Fruit fly (Drosophila melanogaster) whole organism, embryonic: ENCODE measurements around the gene Dop2R.

Experiments used
- Atf6 ChIP-seq: fragments of 200-800 bp; sonication (Bioruptor generic); IDR thresholded peaks from 2 replicates; pipeline ENCODE4 v1.3.6; 2022; ENCODE audit warnings: missing biosample characterization, missing genetic modification characterization
- CG1024 ChIP-seq: fragments of 200-800 bp; sonication (Bioruptor generic); IDR thresholded peaks from 2 replicates; pipeline ENCODE4 v1.3.6; 2022; ENCODE audit warnings: missing biosample characterization, missing genetic modification characterization
- CG11504 ChIP-seq: fragments of 200-800 bp; sonication (Bioruptor generic); optimal IDR thresholded peaks from 3 replicates; lab custom pipeline; 2019; ENCODE audit warnings: missing biosample characterization, mild to moderate bottlenecking, missing genetic modification characterization, moderate library complexity
- CG12769 ChIP-seq: fragments of 200-800 bp; sonication (Bioruptor generic); optimal IDR thresholded peaks from 2 replicates; lab custom pipeline; 2019; ENCODE audit warnings: missing biosample characterization, mild to moderate bottlenecking, missing genetic modification characterization, moderate library complexity
- CG13894 ChIP-seq: fragments of 200-800 bp; sonication (Bioruptor generic); optimal IDR thresholded peaks from 3 replicates; lab custom pipeline; 2018; ENCODE audit warnings: missing biosample characterization, mild to moderate bottlenecking, missing genetic modification characterization, moderate library complexity
- CG14710 ChIP-seq: fragments of 200-800 bp; sonication (Bioruptor generic); optimal IDR thresholded peaks from 3 replicates; lab custom pipeline; 2019; ENCODE audit warnings: missing biosample characterization, mild to moderate bottlenecking, missing genetic modification characterization, moderate library complexity
- CG16863 ChIP-seq: fragments of 200-800 bp; sonication (Bioruptor generic); optimal IDR thresholded peaks from 3 replicates; lab custom pipeline; 2016; ENCODE audit warnings: missing biosample characterization, missing genetic modification characterization
- CG1792 ChIP-seq: fragments of 200-800 bp; sonication (Bioruptor generic); optimal IDR thresholded peaks from 2 replicates; lab custom pipeline; 2016; ENCODE audit warnings: missing biosample characterization, missing genetic modification characterization
- CG18011 ChIP-seq: fragments of 200-800 bp; sonication (Bioruptor generic); optimal IDR thresholded peaks from 2 replicates; lab custom pipeline; 2017; ENCODE audit warnings: missing biosample characterization, missing genetic modification characterization, mild to moderate bottlenecking, moderate library complexity, missing genotype
- CG30403 ChIP-seq: fragments of 200-800 bp; sonication (Bioruptor generic); optimal IDR thresholded peaks from 3 replicates; lab custom pipeline; 2016; ENCODE audit warnings: missing biosample characterization, missing genetic modification characterization
- CG32532 ChIP-seq: fragments of 200-800 bp; sonication (Bioruptor generic); IDR thresholded peaks from 2 replicates; pipeline ENCODE4 v1.3.6; 2022; ENCODE audit warnings: missing biosample characterization, missing genetic modification characterization
- CG34422 ChIP-seq: fragments of 200-800 bp; sonication (Bioruptor generic); IDR thresholded peaks from 3 replicates; pipeline ENCODE4 v1.3.6; 2022; ENCODE audit warnings: missing biosample characterization, missing genetic modification characterization
- CG3726 ChIP-seq: fragments of 200-800 bp; sonication (Bioruptor generic); IDR thresholded peaks from 3 replicates; pipeline ENCODE4, ENCODE4 v1.3.6; 2022; ENCODE audit warnings: missing biosample characterization, missing genetic modification characterization
- CG3838 ChIP-seq: fragments of 200-800 bp; sonication (Bioruptor generic); optimal IDR thresholded peaks from 3 replicates; lab custom pipeline; 2016; ENCODE audit warnings: missing biosample characterization, missing genetic modification characterization
- CG7556 ChIP-seq: fragments of 200-800 bp; sonication (Bioruptor generic); optimal IDR thresholded peaks from 2 replicates; lab custom pipeline; 2017; ENCODE audit warnings: missing biosample characterization, mild to moderate bottlenecking, missing genetic modification characterization
- CG7839 ChIP-seq: fragments of 200-800 bp; sonication (Bioruptor generic); optimal IDR thresholded peaks from 3 replicates; lab custom pipeline; 2018; ENCODE audit warnings: missing biosample characterization, mild to moderate bottlenecking, missing genetic modification characterization, moderate library complexity
- CG8281 ChIP-seq: fragments of 200-800 bp; sonication (Bioruptor generic); optimal IDR thresholded peaks from 2 replicates; lab custom pipeline; 2018; ENCODE audit warnings: missing biosample characterization, mild to moderate bottlenecking, missing genetic modification characterization, moderate library complexity
- CG8290 ChIP-seq, 3 experiments: fragments of 200-800 bp; sonication (Bioruptor generic); optimal IDR thresholded peaks; 2 replicates each; lab custom pipeline; 2016 to 2019; ENCODE audit warnings: missing biosample characterization in 3 of 3, missing genetic modification characterization in 3 of 3, mild to moderate bottlenecking in 2 of 3, moderate library complexity in 1 of 3
- CoRest ChIP-seq: fragments of 200-800 bp; sonication (Bioruptor generic); optimal IDR thresholded peaks from 3 replicates; lab custom pipeline; 2018; ENCODE audit warnings: missing biosample characterization, mild to moderate bottlenecking, missing genetic modification characterization, moderate library complexity
- E2f1 ChIP-seq: fragments of 200-800 bp; sonication (Bioruptor generic); IDR thresholded peaks from 2 replicates; pipeline ENCODE4 v1.3.6; 2022; ENCODE audit warnings: missing biosample characterization, missing genetic modification characterization
- HLH54F ChIP-seq: fragments of 200-800 bp; sonication (Bioruptor generic); optimal IDR thresholded peaks from 3 replicates; lab custom pipeline; 2016; ENCODE audit warnings: missing biosample characterization, missing genetic modification characterization
- Hr51 ChIP-seq, 2 experiments: fragments of 200-800 bp; sonication (Bioruptor generic); optimal IDR thresholded peaks; 2 replicates in 1 of 2; 3 replicates in 1 of 2; lab custom pipeline; 2016 to 2018; ENCODE audit warnings: missing biosample characterization in 2 of 2, missing genetic modification characterization in 2 of 2, mild to moderate bottlenecking in 1 of 2, moderate library complexity in 1 of 2
- Med ChIP-seq: fragments of 200-800 bp; sonication (Bioruptor generic); peaks from one replicate; lab custom pipeline; 2016; ENCODE audit warnings: missing biosample characterization, missing genetic modification characterization, mild to moderate bottlenecking, inconsistent platforms, moderate library complexity
- Meics ChIP-seq: fragments of 200-800 bp; sonication (Bioruptor generic); optimal IDR thresholded peaks from 2 replicates; lab custom pipeline; 2017; ENCODE audit warnings: missing biosample characterization, mild to moderate bottlenecking, missing genetic modification characterization
- NfI ChIP-seq: fragments of 200-800 bp; sonication (Bioruptor generic); optimal IDR thresholded peaks from 3 replicates; lab custom pipeline; 2018; ENCODE audit warnings: missing biosample characterization, mild to moderate bottlenecking, missing genetic modification characterization, moderate library complexity
- Oaz ChIP-seq: fragments of 200-800 bp; sonication (Bioruptor generic); IDR thresholded peaks from 2 replicates; pipeline ENCODE4 v1.3.6; 2022; ENCODE audit warnings: missing biosample characterization, missing genetic modification characterization
- Spps ChIP-seq: fragments of 200-800 bp; sonication (Bioruptor generic); optimal IDR thresholded peaks from 2 replicates; lab custom pipeline; 2018; ENCODE audit warnings: missing biosample characterization, mild to moderate bottlenecking, missing genetic modification characterization
- bcd ChIP-seq: fragments of 200-800 bp; sonication (Bioruptor generic); optimal IDR thresholded peaks from 2 replicates; lab custom pipeline; 2017; ENCODE audit warnings: missing biosample characterization, mild to moderate bottlenecking, missing genetic modification characterization
- btn ChIP-seq: fragments of 200-800 bp; sonication (Bioruptor generic); optimal IDR thresholded peaks from 2 replicates; lab custom pipeline; 2016; ENCODE audit warnings: missing biosample characterization, missing genetic modification characterization
- dmrt99B ChIP-seq: fragments of 200-800 bp; sonication (Bioruptor generic); optimal IDR thresholded peaks from 2 replicates; lab custom pipeline; 2018; ENCODE audit warnings: missing biosample characterization, mild to moderate bottlenecking, missing genetic modification characterization, moderate library complexity
- esg ChIP-seq: fragments of 200-800 bp; sonication (Bioruptor generic); conservative IDR thresholded peaks from 2 replicates; pipeline ENCODE4 v1.3.6; 2022; ENCODE audit warnings: missing biosample characterization, missing genetic modification characterization
- fd3F ChIP-seq: fragments of 200-800 bp; sonication (Bioruptor generic); optimal IDR thresholded peaks from 2 replicates; lab custom pipeline; 2018; ENCODE audit warnings: missing biosample characterization, mild to moderate bottlenecking, missing genetic modification characterization, moderate library complexity
- fd96Cb ChIP-seq: fragments of 200-800 bp; sonication (Bioruptor generic); optimal IDR thresholded peaks from 2 replicates; lab custom pipeline; 2018; ENCODE audit warnings: missing biosample characterization, mild to moderate bottlenecking, missing genetic modification characterization, moderate library complexity
- gem ChIP-seq: fragments of 200-800 bp; sonication (Bioruptor generic); optimal IDR thresholded peaks from 2 replicates; lab custom pipeline; 2019; ENCODE audit warnings: missing biosample characterization, mild to moderate bottlenecking, missing genetic modification characterization, moderate library complexity
- lab ChIP-seq: fragments of 200-800 bp; sonication (Bioruptor generic); optimal IDR thresholded peaks from 3 replicates; lab custom pipeline; 2017; ENCODE audit warnings: missing biosample characterization, missing genetic modification characterization, mild to moderate bottlenecking, moderate library complexity, missing genetic modification reagents
- pan ChIP-seq, 4 experiments: fragments of >200 bp in 3 of 4; fragments of 200-800 bp in 1 of 4; sonication (Bioruptor generic) in 1 of 4; optimal IDR thresholded peaks in 3 of 4; IDR thresholded peaks in 1 of 4; 2 replicates each; pipeline versions ENCODE4 v1.3.6 to Lab custom; 2017 to 2022; ENCODE audit warnings: missing biosample characterization in 2 of 4, missing genetic modification characterization in 2 of 4, mixed read lengths in 1 of 4
- ro ChIP-seq: fragments of 200-800 bp; sonication (Bioruptor generic); IDR thresholded peaks from 2 replicates; pipeline ENCODE4 v1.3.6; 2022; ENCODE audit warnings: missing biosample characterization, missing genetic modification characterization
- sens ChIP-seq: fragments of 200-800 bp; sonication (Bioruptor generic); peaks from one replicate; lab custom pipeline; 2016; ENCODE audit warnings: missing biosample characterization, missing genetic modification characterization
- tgo ChIP-seq: fragments of 200-800 bp; sonication (Bioruptor generic); IDR thresholded peaks from 3 replicates; pipeline ENCODE4 v1.3.6; 2022; ENCODE audit warnings: missing biosample characterization, missing genetic modification characterization
- ttk ChIP-seq: fragments of 200-800 bp; sonication (Bioruptor generic); IDR thresholded peaks from 2 replicates; pipeline ENCODE4 v2.1.2; 2022; ENCODE audit warnings: missing biosample characterization, missing genetic modification characterization
- wor ChIP-seq: fragments of 200-800 bp; sonication (Bioruptor generic); IDR thresholded peaks from 2 replicates; pipeline ENCODE4 v1.3.6; 2022; ENCODE audit warnings: missing biosample characterization, missing genetic modification characterization

The Dop2R gene

DNA sequence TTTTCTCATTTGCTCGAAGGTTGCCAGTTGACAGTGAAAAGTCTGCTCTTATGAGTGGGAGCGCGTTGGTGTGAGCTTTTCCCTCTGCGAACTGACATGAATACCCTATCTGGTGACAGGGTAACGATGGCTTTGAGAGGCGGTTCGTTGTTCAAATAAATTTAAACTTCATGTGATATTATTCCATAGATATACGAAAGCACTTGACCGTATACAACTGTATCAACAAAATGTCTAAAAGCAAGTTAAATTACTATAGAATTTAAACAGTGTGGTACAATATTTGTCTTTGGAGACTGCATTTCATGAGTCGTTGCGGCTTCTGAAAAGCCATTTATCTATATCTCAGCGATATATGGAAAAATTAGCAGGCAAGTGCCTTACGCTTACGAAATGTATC is 98.3 kb downstream of the Dop2R start (continued):
- no peak for TF ChIP-seq CG13894
- TF ChIP-seq tgo (GFP tag; lab: Robert Waterston, UW) = 0 out of 3 replicates have a peak, but pooled peaks have one; percentile 20
- TF ChIP-seq fd96Cb (tag; lab: Kevin White, UChicago) = peak; percentile 7
- TF ChIP-seq E2f1 (GFP tag; lab: Robert Waterston, UW) = peak; percentile 50
- TF ChIP-seq CG12769 (tag; lab: Kevin White, UChicago) = peak; percentile 57
- TF ChIP-seq CG8281 (tag; lab: Kevin White, UChicago) = no peak
- peak; percentile 47 for TF ChIP-seq lab (GFP tag; lab: Kevin White, UChicago)
- peak; percentile 20; the same call in 1 of the 2 replicates for TF ChIP-seq ttk (GFP tag; lab: Robert Waterston, UW)
- no peak for TF ChIP-seq CG8290 (GFP tag; optimal IDR thresholded peaks at IDR 0.05; lab: Kevin White, UChicago)
- peak in 1 of 2 experiments; percentile 46 for TF ChIP-seq CG8290 (tag; optimal IDR thresholded peaks at IDR 0.05; lab: Kevin White, UChicago)
- TF ChIP-seq pan (optimal IDR thresholded peaks at IDR 0.05; lab: Kevin White, UChicago) = no peak
- peak in 1 of 2 experiments; percentile 62 for TF ChIP-seq pan (GFP tag; optimal IDR thresholded peaks at IDR 0.05 in 1 of 2, IDR thresholded peaks at IDR 0.05 in 1 of 2)
- peak; percentile 1 for TF ChIP-seq CG16863 (GFP tag; lab: Kevin White, UChicago)
- no peak for TF ChIP-seq esg
- TF ChIP-seq ro = no peak
- TF ChIP-seq Spps (tag; lab: Kevin White, UChicago) = no peak
- peak; percentile 67 for TF ChIP-seq CoRest (tag; lab: Kevin White, UChicago)
- TF ChIP-seq CG34422 (GFP tag; lab: Robert Waterston, UW) = 0 out of 3 replicates have a peak, but pooled peaks have one; percentile 38
- TF ChIP-seq CG7556 = peak; percentile 29
- TF ChIP-seq CG30403 (GFP tag; lab: Kevin White, UChicago) = peak; percentile 41
- TF ChIP-seq btn (GFP tag; lab: Kevin White, UChicago) = no peak
- peak; percentile 14; the same call in 1 of the 2 replicates for TF ChIP-seq Oaz
- peak; percentile 23 for TF ChIP-seq HLH54F
- 0 out of 2 replicates have a peak, but pooled peaks have one; percentile 17 for TF ChIP-seq CG32532 (GFP tag; lab: Robert Waterston, UW)
- TF ChIP-seq NfI (GFP tag; lab: Kevin White, UChicago) = peak; percentile 36
- no peak for TF ChIP-seq CG14710
- TF ChIP-seq Med (GFP tag; lab: Kevin White, UChicago) = peak; percentile 85
- no peak for TF ChIP-seq CG3726 (GFP tag; lab: Robert Waterston, UW)
- peak; percentile 53 for TF ChIP-seq dmrt99B (tag; lab: Kevin White, UChicago)
- TF ChIP-seq sens (GFP tag; lab: Kevin White, UChicago) = peak; percentile 88
- TF ChIP-seq CG1024 (GFP tag; lab: Robert Waterston, UW) = no peak
- peak; percentile 24 for TF ChIP-seq bcd
- peak; percentile 73 for TF ChIP-seq CG11504 (tag; lab: Kevin White, UChicago)
- TF ChIP-seq Meics = peak; percentile 33
- TF ChIP-seq CG1792 (GFP tag; lab: Kevin White, UChicago) = no peak
- peak; percentile 68 for TF ChIP-seq CG7839
- TF ChIP-seq wor (GFP tag; lab: Robert Waterston, UW) = peak; percentile 13; the same call in 1 of the 2 replicates
- TF ChIP-seq Hr51 (GFP tag; optimal IDR thresholded peaks at IDR 0.05; lab: Kevin White, UChicago) = peak in 1 of 2 experiments; percentile 70
- TF ChIP-seq CG3838 (GFP tag; lab: Kevin White, UChicago) = no peak
- peak; percentile 70 for TF ChIP-seq gem
- TF ChIP-seq CG18011 = no peak
- TF ChIP-seq Atf6 (GFP tag; lab: Robert Waterston, UW) = 0 out of 2 replicates have a peak, but pooled peaks have one; percentile 21
- TF ChIP-seq fd3F (GFP tag; lab: Kevin White, UChicago) = peak; percentile 44
